Worm (Caenorhabditis elegans): ENCODE measurements around the gene Y102A11A.3.

DNA sequence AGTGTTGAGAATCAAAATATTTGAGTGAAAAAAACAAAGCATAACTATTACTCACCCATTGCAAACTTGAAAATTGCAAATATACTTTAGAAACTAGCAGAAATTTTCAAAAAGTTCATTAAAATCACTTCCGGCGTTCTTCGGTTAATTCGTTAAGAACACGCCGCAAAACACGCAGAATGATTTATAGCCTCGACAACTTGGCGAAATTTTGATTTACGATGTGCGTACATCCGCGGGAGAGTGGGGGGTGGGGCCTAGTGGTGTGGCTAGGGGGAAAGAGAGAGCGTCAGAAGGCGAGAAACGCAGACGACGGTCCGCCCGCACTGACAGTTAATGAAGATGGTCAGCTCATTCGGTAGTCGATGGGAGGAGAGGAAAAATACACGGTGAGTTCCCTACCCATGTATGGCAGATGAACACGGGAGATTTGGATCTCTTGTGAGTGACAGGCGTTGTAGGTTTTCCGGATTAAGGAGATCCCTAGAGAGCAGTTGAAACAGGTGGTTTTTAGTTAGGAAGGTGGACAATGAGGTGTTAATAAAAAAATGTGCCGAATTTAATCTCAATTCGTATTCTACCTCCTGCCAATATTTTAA lies 27.3 kb downstream of the Y102A11A.3 start, which contains the start of gene igcm-4:
- TF ChIP-seq him-1 (tag; optimal IDR thresholded peaks at IDR 0.05) (no peak), W03F9.2 (tag; optimal IDR thresholded peaks at IDR 0.05) (no peak)
